Fruit fly (Drosophila melanogaster) whole organism, embryonic: ENCODE results near the gene Dad1.

Experiments
- Abd-B ChIP-seq: fragments of 200-800 bp; sonication (Bioruptor generic); optimal IDR thresholded peaks from 2 replicates; lab custom pipeline; 2018; ENCODE audit warnings: missing biosample characterization, mild to moderate bottlenecking, missing genetic modification characterization, moderate library complexity
- Awh ChIP-seq: fragments of 200-800 bp; sonication (Bioruptor generic); IDR thresholded peaks from 2 replicates; pipeline ENCODE4, ENCODE4 v1.3.6; 2022; ENCODE audit warnings: missing biosample characterization, missing genetic modification characterization
- Bteb2 ChIP-seq: fragments of 200-800 bp; sonication (Bioruptor generic); optimal IDR thresholded peaks from 2 replicates; lab custom pipeline; 2016; ENCODE audit warnings: missing biosample characterization, missing genetic modification characterization
- CG10267 ChIP-seq: fragments of 200-800 bp; sonication (Bioruptor generic); optimal IDR thresholded peaks from 2 replicates; lab custom pipeline; 2018; ENCODE audit warnings: missing biosample characterization, mild to moderate bottlenecking, missing genetic modification characterization, moderate library complexity
- CG10979 ChIP-seq: fragments of 200-800 bp; sonication (Bioruptor generic); optimal IDR thresholded peaks from 2 replicates; lab custom pipeline; 2018; ENCODE audit warnings: missing biosample characterization, mild to moderate bottlenecking, missing genetic modification characterization, moderate library complexity
- CG11247 ChIP-seq: fragments of 200-800 bp; sonication (Bioruptor generic); IDR thresholded peaks from 2 replicates; pipeline ENCODE4 v1.3.6; 2022; ENCODE audit warnings: missing biosample characterization, missing genetic modification characterization
- CG12659 ChIP-seq: fragments of 200-800 bp; sonication (Bioruptor generic); optimal IDR thresholded peaks from 3 replicates; lab custom pipeline; 2017; ENCODE audit warnings: mild to moderate bottlenecking, missing biosample characterization, missing genetic modification reagents, missing genetic modification characterization
- CG12942 ChIP-seq: fragments of 200-800 bp; sonication (Bioruptor generic); optimal IDR thresholded peaks from 3 replicates; lab custom pipeline; 2016; ENCODE audit warnings: missing biosample characterization, missing genetic modification characterization
- CG13624 ChIP-seq: fragments of 200-800 bp; sonication (Bioruptor generic); optimal IDR thresholded peaks from 2 replicates; lab custom pipeline; 2016; ENCODE audit warnings: missing biosample characterization, missing genetic modification characterization
- CG14050 ChIP-seq: fragments of 200-800 bp; sonication (Bioruptor generic); IDR thresholded peaks from 3 replicates; pipeline ENCODE4 v1.3.6; 2022; ENCODE audit warnings: missing biosample characterization, missing genetic modification characterization
- CG15011 ChIP-seq: fragments of 200-800 bp; sonication (Bioruptor generic); optimal IDR thresholded peaks from 3 replicates; lab custom pipeline; 2018; ENCODE audit warnings: missing biosample characterization, mild to moderate bottlenecking, missing genetic modification characterization
- CG1647 ChIP-seq: fragments of 200-800 bp; sonication (Bioruptor generic); optimal IDR thresholded peaks from 3 replicates; lab custom pipeline; 2016; ENCODE audit warnings: missing biosample characterization, missing genetic modification characterization
- CG18011 ChIP-seq: fragments of 200-800 bp; sonication (Bioruptor generic); optimal IDR thresholded peaks from 2 replicates; lab custom pipeline; 2017; ENCODE audit warnings: missing biosample characterization, missing genetic modification characterization, mild to moderate bottlenecking, moderate library complexity, missing genotype
- CG30431 ChIP-seq: fragments of 200-800 bp; sonication (Bioruptor generic); optimal IDR thresholded peaks from 2 replicates; lab custom pipeline; 2017; ENCODE audit warnings: missing biosample characterization, missing genetic modification characterization
- CG31365 ChIP-seq: fragments of 200-800 bp; sonication (Bioruptor generic); optimal IDR thresholded peaks from 2 replicates; lab custom pipeline; 2018; ENCODE audit warnings: missing biosample characterization, mild to moderate bottlenecking, missing genetic modification characterization
- CG3407 ChIP-seq: fragments of 200-800 bp; sonication (Bioruptor generic); optimal IDR thresholded peaks from 2 replicates; lab custom pipeline; 2018; ENCODE audit warnings: missing biosample characterization, mild to moderate bottlenecking, missing genetic modification characterization
- CG42726 ChIP-seq: fragments of 200-800 bp; sonication (Bioruptor generic); IDR thresholded peaks from 2 replicates; pipeline ENCODE4 v1.3.6; 2022; ENCODE audit warnings: missing biosample characterization, missing genetic modification characterization; ENCODE audit not compliant: partially characterized antibody
- CG8290 ChIP-seq, 3 experiments: fragments of 200-800 bp; sonication (Bioruptor generic); optimal IDR thresholded peaks; 2 replicates each; lab custom pipeline; 2016 to 2019; ENCODE audit warnings: missing biosample characterization in 3 of 3, missing genetic modification characterization in 3 of 3, mild to moderate bottlenecking in 2 of 3, moderate library complexity in 1 of 3
- CG9797 ChIP-seq: fragments of 200-800 bp; sonication (Bioruptor generic); optimal IDR thresholded peaks from 3 replicates; lab custom pipeline; 2018; ENCODE audit warnings: missing biosample characterization, mild to moderate bottlenecking, missing genetic modification characterization
- Dek ChIP-seq: fragments of 200-800 bp; sonication (Bioruptor generic); optimal IDR thresholded peaks from 3 replicates; lab custom pipeline; 2019; ENCODE audit warnings: missing biosample characterization, mild to moderate bottlenecking, missing genetic modification characterization, moderate library complexity
- Fer1 ChIP-seq: fragments of 200-800 bp; sonication (Bioruptor generic); optimal IDR thresholded peaks from 2 replicates; lab custom pipeline; 2017; ENCODE audit warnings: missing biosample characterization, mild to moderate bottlenecking, missing genetic modification characterization
- HmgZ ChIP-seq: fragments of 200-800 bp; sonication (Bioruptor generic); optimal IDR thresholded peaks from 2 replicates; lab custom pipeline; 2018; ENCODE audit warnings: missing biosample characterization, mild to moderate bottlenecking, missing genetic modification characterization
- Hr39 ChIP-seq: fragments of >200 bp; optimal IDR thresholded peaks from 2 replicates; lab custom pipeline; 2017
- NC2α ChIP-seq: fragments of 200-800 bp; sonication (Bioruptor generic); optimal IDR thresholded peaks from 2 replicates; lab custom pipeline; 2016; ENCODE audit warnings: missing biosample characterization, missing genetic modification characterization
- Oaz ChIP-seq: fragments of 200-800 bp; sonication (Bioruptor generic); IDR thresholded peaks from 2 replicates; pipeline ENCODE4 v1.3.6; 2022; ENCODE audit warnings: missing biosample characterization, missing genetic modification characterization
- Oli ChIP-seq: fragments of 200-800 bp; sonication (Bioruptor generic); optimal IDR thresholded peaks from 2 replicates; lab custom pipeline; 2018; ENCODE audit warnings: missing biosample characterization, mild to moderate bottlenecking, missing genetic modification characterization, moderate library complexity
- Opbp ChIP-seq: fragments of 200-800 bp; sonication (Bioruptor generic); IDR thresholded peaks from 3 replicates; pipeline ENCODE4 v1.3.6; 2022; ENCODE audit warnings: missing biosample characterization, missing genetic modification characterization; ENCODE audit not compliant: partially characterized antibody
- Sin3A ChIP-seq: fragments of >200 bp; optimal IDR thresholded peaks from 2 replicates; lab custom pipeline; 2018
- Sry-δ ChIP-seq: fragments of 200-800 bp; sonication (Bioruptor generic); optimal IDR thresholded peaks from 2 replicates; lab custom pipeline; 2016; ENCODE audit warnings: missing biosample characterization, missing genetic modification characterization
- Usf ChIP-seq: fragments of 200-800 bp; sonication (Bioruptor generic); optimal IDR thresholded peaks from 2 replicates; lab custom pipeline; 2017; ENCODE audit warnings: missing genotype, missing biosample characterization, missing genetic modification characterization
- abd-A ChIP-seq: fragments of 200-800 bp; sonication (Bioruptor generic); optimal IDR thresholded peaks from 3 replicates; lab custom pipeline; 2019; ENCODE audit warnings: missing biosample characterization, mild to moderate bottlenecking, missing genetic modification characterization, moderate library complexity
- bigmax ChIP-seq: fragments of 200-800 bp; sonication (Bioruptor generic); optimal IDR thresholded peaks from 2 replicates; lab custom pipeline; 2018; ENCODE audit warnings: missing biosample characterization, mild to moderate bottlenecking, missing genetic modification characterization
- br ChIP-seq: fragments of >200 bp; optimal IDR thresholded peaks from 2 replicates; lab custom pipeline; 2017
- caup ChIP-seq: fragments of 200-800 bp; sonication (Bioruptor generic); optimal IDR thresholded peaks from 3 replicates; lab custom pipeline; 2017; ENCODE audit warnings: missing biosample characterization, mild to moderate bottlenecking, missing genetic modification characterization, moderate library complexity; ENCODE audit not compliant: severe bottlenecking
- corto ChIP-seq: fragments of 200-800 bp; sonication (Bioruptor generic); optimal IDR thresholded peaks from 2 replicates; lab custom pipeline; 2016; ENCODE audit warnings: missing biosample characterization, mild to moderate bottlenecking, missing genetic modification characterization, moderate library complexity
- dan ChIP-seq: fragments of 200-800 bp; sonication (Bioruptor generic); IDR thresholded peaks from 2 replicates; pipeline ENCODE4 v1.3.6; 2022; ENCODE audit warnings: missing biosample characterization, missing genetic modification characterization
- dysf ChIP-seq: fragments of 200-800 bp; sonication (Bioruptor generic); IDR thresholded peaks from 3 replicates; pipeline ENCODE4 v1.3.6; 2022; ENCODE audit warnings: missing biosample characterization, missing genetic modification characterization
- esg ChIP-seq: fragments of 200-800 bp; sonication (Bioruptor generic); conservative IDR thresholded peaks from 2 replicates; pipeline ENCODE4 v1.3.6; 2022; ENCODE audit warnings: missing biosample characterization, missing genetic modification characterization
- fd64A ChIP-seq: fragments of 200-800 bp; sonication (Bioruptor generic); optimal IDR thresholded peaks from 3 replicates; lab custom pipeline; 2018; ENCODE audit warnings: missing biosample characterization, mild to moderate bottlenecking, missing genetic modification characterization
- kah ChIP-seq: fragments of 200-800 bp; sonication (Bioruptor generic); optimal IDR thresholded peaks from 2 replicates; lab custom pipeline; 2018; ENCODE audit warnings: missing biosample characterization, mild to moderate bottlenecking, missing genetic modification characterization
- maf-S ChIP-seq: fragments of 200-800 bp; sonication (Bioruptor generic); optimal IDR thresholded peaks from 2 replicates; lab custom pipeline; 2016; ENCODE audit warnings: missing biosample characterization, missing genetic modification characterization
- oc ChIP-seq: fragments of 200-800 bp; sonication (Bioruptor generic); optimal IDR thresholded peaks from 2 replicates; lab custom pipeline; 2018; ENCODE audit warnings: missing biosample characterization, mild to moderate bottlenecking, missing genetic modification characterization, moderate library complexity
- pan ChIP-seq, 4 experiments: fragments of >200 bp in 3 of 4; fragments of 200-800 bp in 1 of 4; sonication (Bioruptor generic) in 1 of 4; optimal IDR thresholded peaks in 3 of 4; IDR thresholded peaks in 1 of 4; 2 replicates each; pipeline versions ENCODE4 v1.3.6 to Lab custom; 2017 to 2022; ENCODE audit warnings: missing biosample characterization in 2 of 4, missing genetic modification characterization in 2 of 4, mixed read lengths in 1 of 4
- peb ChIP-seq: fragments of 200-800 bp; sonication (Bioruptor generic); IDR thresholded peaks from 2 replicates; pipeline ENCODE4 v1.3.6; 2022; ENCODE audit warnings: missing biosample characterization, missing genetic modification characterization
- ranshi ChIP-seq: fragments of 200-800 bp; sonication (Bioruptor generic); IDR thresholded peaks from 2 replicates; pipeline ENCODE4 v1.3.6; 2022; ENCODE audit warnings: missing biosample characterization, missing genetic modification characterization
- sna ChIP-seq: fragments of 200-800 bp; sonication (Bioruptor generic); IDR thresholded peaks from 2 replicates; pipeline ENCODE4 v1.3.6; 2022; ENCODE audit warnings: missing biosample characterization, missing genetic modification characterization; ENCODE audit not compliant: partially characterized antibody
- tio ChIP-seq: fragments of 200-800 bp; sonication (Bioruptor generic); optimal IDR thresholded peaks from 2 replicates; lab custom pipeline; 2017; ENCODE audit warnings: missing biosample characterization, missing genetic modification characterization, inconsistent platforms
- tll ChIP-seq, 2 experiments: fragments of 200-800 bp in 1 of 2; fragments of >200 bp in 1 of 2; sonication (Bioruptor generic) in 1 of 2; optimal IDR thresholded peaks; 2 replicates each; lab custom pipeline; 2017 to 2019; ENCODE audit warnings: missing biosample characterization in 2 of 2, missing genetic modification characterization in 2 of 2, mild to moderate bottlenecking in 1 of 2, moderate library complexity in 1 of 2
- tup ChIP-seq: fragments of 200-800 bp; sonication (Bioruptor generic); optimal IDR thresholded peaks from 2 replicates; lab custom pipeline; 2016; ENCODE audit warnings: missing biosample characterization, mild to moderate bottlenecking, missing genetic modification characterization, moderate library complexity
- yki ChIP-seq: fragments of >200 bp; optimal IDR thresholded peaks from 3 replicates; lab custom pipeline; 2018

Dad1 gene

dm6 chr2L:8423460-8424089 lies 39.6 kb upstream of the Dad1 start (continued):
- no peak for TF ChIP-seq oc (tag; lab: Kevin White, UChicago)
- no peak for TF ChIP-seq Hr39 (lab: Kevin White, UChicago)
- no peak for TF ChIP-seq CG42726 (GFP tag; lab: Robert Waterston, UW)
- TF ChIP-seq bigmax: no peak
- TF ChIP-seq tio (GFP tag; lab: Kevin White, UChicago): no peak
- TF ChIP-seq dan (GFP tag; lab: Robert Waterston, UW): no peak
- no peak for TF ChIP-seq Sin3A (lab: Kevin White, UChicago)
- TF ChIP-seq CG12659 (GFP tag; lab: Kevin White, UChicago): no peak
- TF ChIP-seq Oaz (GFP tag; lab: Robert Waterston, UW): no peak
- no peak for TF ChIP-seq maf-S (GFP tag; lab: Kevin White, UChicago)
- no peak for TF ChIP-seq CG11247 (GFP tag; lab: Robert Waterston, UW)
- TF ChIP-seq tup (GFP tag; lab: Kevin White, UChicago): no peak
- no peak for TF ChIP-seq CG1647 (GFP tag; lab: Kevin White, UChicago)
- no peak for TF ChIP-seq Usf (GFP tag; lab: Kevin White, UChicago)
- TF ChIP-seq peb (GFP tag; lab: Robert Waterston, UW): no peak
- no peak for TF ChIP-seq Opbp
- TF ChIP-seq corto (GFP tag; lab: Kevin White, UChicago): no peak
- TF ChIP-seq CG14050 (GFP tag; lab: Robert Waterston, UW): no peak
- no peak for TF ChIP-seq CG9797 (GFP tag; lab: Kevin White, UChicago)
- TF ChIP-seq dysf (GFP tag; lab: Robert Waterston, UW): no peak
- no peak for TF ChIP-seq Oli (tag; lab: Kevin White, UChicago)
- TF ChIP-seq Dek (tag; lab: Kevin White, UChicago): no peak
- no peak for TF ChIP-seq Sry-δ (GFP tag; lab: Kevin White, UChicago)
- no peak for TF ChIP-seq ranshi (GFP tag; lab: Robert Waterston, UW)
- no peak for TF ChIP-seq CG12942 (GFP tag; lab: Kevin White, UChicago)
- TF ChIP-seq Awh (GFP tag; lab: Robert Waterston, UW): no peak
- peak; percentile 22 for TF ChIP-seq CG10979 (tag; lab: Kevin White, UChicago)
- TF ChIP-seq CG30431: no peak
- no peak for TF ChIP-seq abd-A
- TF ChIP-seq CG13624 (GFP tag; lab: Kevin White, UChicago): no peak
- TF ChIP-seq esg (GFP tag; lab: Robert Waterston, UW): no peak
- no peak for TF ChIP-seq yki
- TF ChIP-seq tll (GFP tag; optimal IDR thresholded peaks at IDR 0.05; lab: Kevin White, UChicago): no peak
- no peak for TF ChIP-seq Fer1
- no peak for TF ChIP-seq Bteb2 (GFP tag; lab: Kevin White, UChicago)
- no peak for TF ChIP-seq CG8290 (GFP tag; optimal IDR thresholded peaks at IDR 0.05; lab: Kevin White, UChicago)
- no peak for TF ChIP-seq CG8290 (tag; optimal IDR thresholded peaks at IDR 0.05; lab: Kevin White, UChicago)
- no peak for TF ChIP-seq caup (GFP tag; lab: Kevin White, UChicago)
- no peak for TF ChIP-seq NC2α (GFP tag; lab: Kevin White, UChicago)
- no peak for TF ChIP-seq CG15011 (GFP tag; lab: Kevin White, UChicago)
- TF ChIP-seq sna: no peak
- TF ChIP-seq kah (GFP tag; lab: Kevin White, UChicago): no peak
- no peak for TF ChIP-seq br
- no peak for TF ChIP-seq pan (optimal IDR thresholded peaks at IDR 0.05; lab: Kevin White, UChicago)
- no peak for TF ChIP-seq pan (GFP tag; optimal IDR thresholded peaks at IDR 0.05 in 1 of 2, IDR thresholded peaks at IDR 0.05 in 1 of 2)
- no peak for TF ChIP-seq Abd-B (GFP tag; lab: Kevin White, UChicago)
- no peak for TF ChIP-seq CG31365
- no peak for TF ChIP-seq CG10267 (tag; lab: Kevin White, UChicago)
- peak; percentile 24 for TF ChIP-seq CG3407 (GFP tag; lab: Kevin White, UChicago)
- TF ChIP-seq fd64A: peak; percentile 42
- no peak for TF ChIP-seq HmgZ (tag; lab: Kevin White, UChicago)
- TF ChIP-seq CG18011: no peak
